Worm (Caenorhabditis elegans) whole organism, L4 larva: ENCODE data around the gene Y58A7A.2.

ENCODE experiments used
- F26F4.8 ChIP-seq: fragments of 200-800 bp; sonication (Bioruptor generic); conservative IDR thresholded peaks from 2 replicates; pipeline ENCODE4 v1.3.6; 2022; ENCODE audit warnings: missing genetic modification characterization, missing compliant biosample characterization
- F37D6.2 ChIP-seq: sonication (generic microtip); optimal IDR thresholded peaks from 2 replicates; lab custom pipeline; 2016; ENCODE audit warnings: mild to moderate bottlenecking, missing genetic modification characterization, missing compliant biosample characterization
- ama-1 ChIP-seq: fragments of 150-350 bp; optimal IDR thresholded peaks from 2 replicates; lab custom pipeline; 2014; ENCODE audit warnings: inconsistent platforms, mixed read lengths
- ceh-20 ChIP-seq: fragments of 200-800 bp; sonication (Bioruptor generic); IDR thresholded peaks from 2 replicates; pipeline ENCODE4 v1.3.6; 2022; ENCODE audit warnings: missing genetic modification reagents, missing genetic modification characterization, missing compliant biosample characterization
- ces-1 ChIP-seq: fragments of 150-350 bp; sonication (generic microtip); optimal IDR thresholded peaks from 4 replicates; lab custom pipeline; 2014; ENCODE audit warnings: missing biosample characterization, missing genetic modification reagents, missing genetic modification characterization
- cey-2 ChIP-seq: sonication (generic microtip); optimal IDR thresholded peaks from 3 replicates; lab custom pipeline; 2017; ENCODE audit warnings: missing genetic modification characterization, mild to moderate bottlenecking, missing compliant biosample characterization, antibody characterized with exemption, borderline replicate concordance; ENCODE audit not compliant: insufficient read depth
- daf-16 ChIP-seq, 3 experiments: sonication (generic microtip); optimal IDR thresholded peaks; 2 replicates each; lab custom pipeline; 2016 to 2017; ENCODE audit warnings: missing genetic modification characterization in 3 of 3, missing genetic modification reagents in 3 of 3, mild to moderate bottlenecking in 2 of 3, missing compliant biosample characterization in 2 of 3, missing biosample characterization in 1 of 3, moderate library complexity in 1 of 3
- daf-19 ChIP-seq: fragments of 200-800 bp; sonication (Bioruptor generic); conservative IDR thresholded peaks from 2 replicates; pipeline ENCODE4 v1.3.6; 2022; ENCODE audit warnings: missing genetic modification characterization, missing compliant biosample characterization
- daf-8 ChIP-seq: fragments of 200-800 bp; sonication (Bioruptor generic); IDR thresholded peaks from 2 replicates; pipeline ENCODE4 v1.3.6; 2022; ENCODE audit warnings: missing genetic modification characterization, missing compliant biosample characterization
- dmd-6 ChIP-seq: fragments of 200-800 bp; sonication (Bioruptor generic); IDR thresholded peaks from 2 replicates; pipeline ENCODE4 v1.3.6; 2022; ENCODE audit warnings: missing genetic modification reagents, missing genetic modification characterization, missing compliant biosample characterization
- duxl-1 ChIP-seq: sonication (generic microtip); optimal IDR thresholded peaks from 2 replicates; lab custom pipeline; 2016; ENCODE audit warnings: mild to moderate bottlenecking, missing genetic modification characterization, moderate library complexity, missing compliant biosample characterization; ENCODE audit not compliant: poor library complexity
- dve-1 ChIP-seq: sonication (generic microtip); optimal IDR thresholded peaks from 2 replicates; lab custom pipeline; 2017; ENCODE audit warnings: antibody characterized with exemption, mild to moderate bottlenecking, missing genetic modification characterization, missing compliant biosample characterization; ENCODE audit not compliant: insufficient read depth
- fkh-10 ChIP-seq: fragments of 150-350 bp; optimal IDR thresholded peaks from 2 replicates; lab custom pipeline; 2014; ENCODE audit warnings: missing biosample characterization, missing genetic modification reagents, missing genetic modification characterization
- hmg-1.1 ChIP-seq: fragments of 200-800 bp; sonication (Bioruptor generic); IDR thresholded peaks from 2 replicates; pipeline ENCODE4 v1.3.6; 2022; ENCODE audit warnings: missing genetic modification reagents, missing genetic modification characterization, missing compliant biosample characterization
- lin-1 ChIP-seq: fragments of 200-800 bp; sonication (Bioruptor generic); IDR thresholded peaks from 2 replicates; pipeline ENCODE4 v1.3.6; 2022; ENCODE audit warnings: missing genetic modification reagents, missing genetic modification characterization, missing compliant biosample characterization
- lin-29 ChIP-seq: fragments of 200-800 bp; sonication (Bioruptor generic); IDR thresholded peaks from 2 replicates; pipeline ENCODE4 v1.3.6; 2022; ENCODE audit warnings: missing genetic modification reagents, missing genetic modification characterization, missing compliant biosample characterization
- lin-38 ChIP-seq: fragments of 200-800 bp; sonication (Bioruptor generic); IDR thresholded peaks from 2 replicates; pipeline ENCODE4 v1.3.6; 2022; ENCODE audit warnings: missing genetic modification reagents, missing genetic modification characterization, missing compliant biosample characterization
- lin-39 ChIP-seq: fragments of 150-350 bp; optimal IDR thresholded peaks from 2 replicates; lab custom pipeline; 2014; ENCODE audit warnings: missing biosample characterization, missing genetic modification reagents, missing genetic modification characterization
- lsy-2 ChIP-seq, 2 experiments: fragments of 150-350 bp in 1 of 2; sonication (generic microtip) in 1 of 2; optimal IDR thresholded peaks; 2 replicates each; lab custom pipeline; 2014 to 2017; ENCODE audit warnings: missing biosample characterization in 2 of 2, missing genetic modification characterization in 2 of 2
- mdl-1 ChIP-seq, 2 experiments: fragments of 150-350 bp in 1 of 2; sonication (generic microtip) in 1 of 2; optimal IDR thresholded peaks; 2 replicates each; lab custom pipeline; 2014 to 2017; ENCODE audit warnings: missing biosample characterization in 2 of 2, missing genetic modification characterization in 2 of 2
- mdt-29 ChIP-seq: fragments of 200-800 bp; sonication (Bioruptor generic); IDR thresholded peaks from 2 replicates; pipeline ENCODE4 v1.3.6; 2022; ENCODE audit warnings: missing genetic modification reagents, missing genetic modification characterization, missing compliant biosample characterization
- nhr-11 ChIP-seq: fragments of 150-350 bp; optimal IDR thresholded peaks from 2 replicates; lab custom pipeline; 2014; ENCODE audit warnings: missing biosample characterization, missing genetic modification characterization
- nhr-28 ChIP-seq: fragments of 150-350 bp; optimal IDR thresholded peaks from 2 replicates; lab custom pipeline; 2014; ENCODE audit warnings: missing biosample characterization, missing genetic modification characterization
- nhr-41 ChIP-seq: fragments of 200-800 bp; sonication (Bioruptor generic); IDR thresholded peaks from 2 replicates; pipeline ENCODE4 v1.3.6; 2022; ENCODE audit warnings: missing genetic modification reagents, missing genetic modification characterization, missing compliant biosample characterization
- nhr-48 ChIP-seq: sonication (generic microtip); optimal IDR thresholded peaks from 2 replicates; lab custom pipeline; 2016; ENCODE audit warnings: mild to moderate bottlenecking, missing genetic modification characterization, missing compliant biosample characterization
- nhr-6 ChIP-seq: fragments of 150-350 bp; optimal IDR thresholded peaks from 2 replicates; lab custom pipeline; 2014; ENCODE audit warnings: missing biosample characterization, missing genetic modification characterization
- php-3 ChIP-seq: fragments of 200-800 bp; sonication (Bioruptor generic); IDR thresholded peaks from 2 replicates; pipeline ENCODE4 v1.3.6; 2022; ENCODE audit warnings: missing genetic modification reagents, missing genetic modification characterization, missing compliant biosample characterization
- saeg-2 ChIP-seq: fragments of 200-800 bp; sonication (Bioruptor generic); IDR thresholded peaks from 2 replicates; pipeline ENCODE4 v1.3.6; 2022; ENCODE audit warnings: missing genetic modification reagents, missing genetic modification characterization, missing compliant biosample characterization
- sdz-12 ChIP-seq: fragments of 200-800 bp; sonication (Bioruptor generic); optimal IDR thresholded peaks from 2 replicates; lab custom pipeline; 2018; ENCODE audit warnings: mild to moderate bottlenecking, missing genetic modification characterization, missing compliant biosample characterization
- set-16 ChIP-seq: fragments of 200-800 bp; sonication (Bioruptor generic); IDR thresholded peaks from 2 replicates; pipeline ENCODE4 v1.3.6; 2022; ENCODE audit warnings: missing genetic modification reagents, missing genetic modification characterization, missing compliant biosample characterization
- unc-130 ChIP-seq: sonication (generic microtip); optimal IDR thresholded peaks from 2 replicates; lab custom pipeline; 2016; ENCODE audit warnings: missing genetic modification reagents, missing genetic modification characterization, missing compliant biosample characterization
- unc-62 ChIP-seq, 3 experiments: fragments of 150-350 bp in 1 of 3; sonication (generic microtip); optimal IDR thresholded peaks in 2 of 3; peaks in 1 of 3; 1 replicate in 1 of 3; 2 replicates in 2 of 3; lab custom pipeline; 2014 to 2017; ENCODE audit warnings: missing biosample characterization in 3 of 3, missing genetic modification characterization in 3 of 3, missing genetic modification reagents in 3 of 3, missing genotype in 1 of 3
- vab-7 ChIP-seq: fragments of 200-800 bp; sonication (Bioruptor generic); IDR thresholded peaks from 2 replicates; pipeline ENCODE4 v1.3.6; 2022; ENCODE audit warnings: missing genetic modification reagents, missing genetic modification characterization, missing compliant biosample characterization
- zfp-3 ChIP-seq: fragments of 200-800 bp; sonication (Bioruptor generic); conservative IDR thresholded peaks from 2 replicates; pipeline ENCODE4 v1.3.6; 2022; ENCODE audit warnings: missing genetic modification reagents, missing genetic modification characterization, missing compliant biosample characterization
- zip-2 ChIP-seq: fragments of 150-350 bp; optimal IDR thresholded peaks from 2 replicates; lab custom pipeline; 2014; ENCODE audit warnings: missing biosample characterization, missing genetic modification characterization
- ztf-7 ChIP-seq: fragments of 150-350 bp; optimal IDR thresholded peaks from 2 replicates; lab custom pipeline; 2014; ENCODE audit warnings: missing biosample characterization, missing genetic modification characterization

Gene Y58A7A.2

DNA sequence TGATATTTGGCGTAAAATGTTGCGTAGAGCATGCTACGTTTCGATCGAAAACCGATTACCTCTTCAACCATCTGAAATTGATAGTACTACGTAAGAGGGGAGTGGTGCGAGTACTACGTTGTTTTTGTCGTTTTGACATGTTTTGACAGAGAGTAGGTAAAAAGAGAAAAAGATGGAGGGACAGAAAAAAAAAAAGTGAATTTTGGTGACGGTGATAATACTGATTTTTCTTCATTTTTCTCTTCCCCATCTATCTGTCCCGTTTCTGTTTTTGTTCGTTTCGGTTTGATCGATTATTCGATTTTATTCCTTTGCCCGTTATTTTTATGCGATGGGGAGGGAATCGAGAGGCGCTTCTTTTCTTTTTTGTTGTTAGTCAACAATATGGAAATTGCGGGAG lies 31.1 kb downstream of the Y58A7A.2 start, which contains the start of gene K11D12.8:
Gene K11D12.8 (minus strand): TSS at position 77 of the 400 bp plus-strand sequence.
- TF ChIP-seq mdl-1 (tag; optimal IDR thresholded peaks at IDR 0.05; lab: Kevin White, UChicago) (no peak), unc-62 (GFP tag; optimal IDR thresholded peaks at IDR 0.05 in 1 of 2; lab: Kevin White, UChicago) (peak in 1 of 2 experiments; percentile 77), unc-62 (tag; optimal IDR thresholded peaks at IDR 0.05; lab: Kevin White, UChicago) (no peak), duxl-1 (tag; lab: Kevin White, UChicago) (no peak), nhr-41 (GFP tag; lab: Robert Waterston, UW) (no peak)
- TF ChIP-seq, all 104 proteins: peak for 1

- no peak for TF ChIP-seq F37D6.2 (tag; lab: Kevin White, UChicago)
- no peak for TF ChIP-seq dmd-6 (GFP tag; lab: Robert Waterston, UW)
- no peak for TF ChIP-seq cey-2
- TF ChIP-seq unc-130 (GFP tag; lab: Kevin White, UChicago), result no peak
- TF ChIP-seq php-3 (GFP tag; lab: Robert Waterston, UW), result no peak
- no peak for TF ChIP-seq lin-29 (GFP tag; lab: Robert Waterston, UW)
- no peak for TF ChIP-seq F26F4.8
- TF ChIP-seq nhr-6 (tag; lab: Kevin White, UChicago), result no peak
- TF ChIP-seq zfp-3 (GFP tag; lab: Robert Waterston, UW), result no peak
- no peak for TF ChIP-seq daf-19 (GFP tag; lab: Robert Waterston, UW)
- TF ChIP-seq nhr-11 (tag; lab: Kevin White, UChicago), result no peak
- no peak for TF ChIP-seq fkh-10
- no peak for TF ChIP-seq ces-1 (GFP tag; lab: Kevin White, UChicago)
Observed at ce11 chrV:5039559-5039958, 32.4 kb downstream of the Y58A7A.2 start, which contains the start of gene K11D12.11. Gene K11D12.11, minus strand, starts transcription at chrV:5039600.

ce11 chrV:5038449-5038848 lies 33.5 kb downstream of the Y58A7A.2 start:
- no peak for TF ChIP-seq hmg-1.1 (GFP tag; lab: Robert Waterston, UW)
- no peak for TF ChIP-seq dve-1 (tag; lab: Kevin White, UChicago)
- TF ChIP-seq unc-62 (GFP tag; optimal IDR thresholded peaks at IDR 0.05 in 1 of 2; lab: Kevin White, UChicago), result peak in 1 of 2 experiments; percentile 81
- no peak for TF ChIP-seq unc-62 (tag; optimal IDR thresholded peaks at IDR 0.05; lab: Kevin White, UChicago)
- no peak for TF ChIP-seq zip-2

DNA sequence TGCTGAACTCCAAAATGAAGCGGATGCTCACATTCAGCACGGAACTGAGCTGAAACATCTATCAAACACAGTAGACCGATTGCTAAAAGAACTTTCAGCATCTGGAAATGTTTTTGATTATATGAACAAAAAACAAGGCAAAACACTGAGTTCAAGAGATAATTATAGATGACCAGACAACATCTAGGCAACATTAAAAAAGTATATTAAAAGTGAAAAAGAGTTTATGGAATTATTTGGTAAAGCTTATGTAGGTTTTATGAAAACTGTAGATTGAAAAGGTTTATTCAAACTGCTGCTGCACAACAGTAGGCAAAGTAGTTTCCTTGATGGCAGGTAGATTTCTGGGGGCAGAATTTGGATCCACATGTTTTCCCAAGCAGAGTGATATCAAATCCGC lies 35.6 kb downstream of the Y58A7A.2 start, which contains the start of gene K11D12.7:
Gene K11D12.7 (minus strand): TSS at position 101 of the 400 bp plus-strand sequence.
- no peak for TF ChIP-seq daf-8
- TF ChIP-seq lsy-2 (tag; optimal IDR thresholded peaks at IDR 0.05; lab: Kevin White, UChicago), result no peak
- no peak for TF ChIP-seq lin-1
- no peak for TF ChIP-seq sdz-12
- TF ChIP-seq ama-1, result no peak
- no peak for TF ChIP-seq daf-16 (GFP tag; optimal IDR thresholded peaks at IDR 0.05; lab: Kevin White, UChicago)
- TF ChIP-seq daf-16 (tag; optimal IDR thresholded peaks at IDR 0.05; lab: Kevin White, UChicago), result no peak
- no peak for TF ChIP-seq ceh-20 (GFP tag; lab: Robert Waterston, UW)
- TF ChIP-seq lin-39 (tag; lab: Kevin White, UChicago), result no peak
- no peak for TF ChIP-seq mdt-29 (GFP tag; lab: Robert Waterston, UW)
- TF ChIP-seq lin-38 (GFP tag; lab: Robert Waterston, UW), result no peak
- no peak for TF ChIP-seq nhr-28 (tag; lab: Kevin White, UChicago)
- TF ChIP-seq vab-7, result no peak
- no peak for TF ChIP-seq ztf-7 (tag; lab: Kevin White, UChicago)
- no peak for TF ChIP-seq fkh-10
- no peak for TF ChIP-seq saeg-2
- TF ChIP-seq daf-19 (GFP tag; lab: Robert Waterston, UW), result no peak
- TF ChIP-seq nhr-48 (tag; lab: Kevin White, UChicago), result no peak
- no peak for TF ChIP-seq set-16 (GFP tag; lab: Robert Waterston, UW)
